Fruit fly (Drosophila melanogaster) whole organism, prepupa: ENCODE data around the gene Nasp.

Experiments
- CG10631 ChIP-seq: fragments of 200-800 bp; sonication (Bioruptor generic); optimal IDR thresholded peaks from 2 replicates; lab custom pipeline; 2016; ENCODE audit warnings: missing biosample characterization, missing genetic modification characterization
- CG10669 ChIP-seq: fragments of 200-800 bp; sonication (Bioruptor generic); optimal IDR thresholded peaks from 3 replicates; lab custom pipeline; 2018; ENCODE audit warnings: missing biosample characterization, mild to moderate bottlenecking, missing genetic modification characterization, moderate library complexity
- CG11294 ChIP-seq: fragments of 200-800 bp; sonication (Bioruptor generic); IDR thresholded peaks from 2 replicates; pipeline ENCODE4 v1.3.6; 2022; ENCODE audit warnings: missing biosample characterization, missing genetic modification characterization
- CG11762 ChIP-seq: fragments of 200-800 bp; sonication (Bioruptor generic); optimal IDR thresholded peaks from 3 replicates; lab custom pipeline; 2016; ENCODE audit warnings: missing biosample characterization, missing genetic modification characterization; ENCODE audit not compliant: insufficient read depth
- CG31627 ChIP-seq: fragments of 200-800 bp; sonication (Bioruptor generic); optimal IDR thresholded peaks from 3 replicates; lab custom pipeline; 2016; ENCODE audit warnings: missing biosample characterization, missing genetic modification characterization
- CG32006 ChIP-seq: fragments of 200-800 bp; sonication (Bioruptor generic); optimal IDR thresholded peaks from 3 replicates; lab custom pipeline; 2017; ENCODE audit warnings: missing biosample characterization, mild to moderate bottlenecking, missing genetic modification characterization
- CG8319 ChIP-seq: fragments of 200-800 bp; sonication (Bioruptor generic); optimal IDR thresholded peaks from 3 replicates; lab custom pipeline; 2016; ENCODE audit warnings: missing biosample characterization, missing genetic modification characterization
- CG8632 ChIP-seq: fragments of 200-800 bp; sonication (Bioruptor generic); optimal IDR thresholded peaks from 3 replicates; lab custom pipeline; 2016; ENCODE audit warnings: missing biosample characterization, missing genetic modification characterization
- Ets21C ChIP-seq: fragments of 200-800 bp; sonication (Bioruptor generic); optimal IDR thresholded peaks from 3 replicates; lab custom pipeline; 2016; ENCODE audit warnings: missing biosample characterization, missing genetic modification characterization
- Gug ChIP-seq: fragments of 200-800 bp; sonication (Bioruptor generic); IDR thresholded peaks from 2 replicates; pipeline ENCODE4 v1.3.6; 2022; ENCODE audit warnings: missing biosample characterization, missing genetic modification characterization
- Sox102F ChIP-seq: fragments of 200-800 bp; sonication (Bioruptor generic); optimal IDR thresholded peaks from 2 replicates; lab custom pipeline; 2016; ENCODE audit warnings: missing biosample characterization, mild to moderate bottlenecking, missing genetic modification characterization
- achi ChIP-seq: fragments of 200-800 bp; sonication (Bioruptor generic); optimal IDR thresholded peaks from 3 replicates; lab custom pipeline; 2016; ENCODE audit warnings: missing biosample characterization, missing genetic modification characterization
- acj6 ChIP-seq: fragments of 200-800 bp; sonication (Bioruptor generic); optimal IDR thresholded peaks from 3 replicates; lab custom pipeline; 2016; ENCODE audit warnings: missing biosample characterization, missing genetic modification characterization
- esn ChIP-seq: fragments of 200-800 bp; sonication (Bioruptor generic); optimal IDR thresholded peaks from 2 replicates; lab custom pipeline; 2016; ENCODE audit warnings: missing biosample characterization, mild to moderate bottlenecking, missing genetic modification characterization, moderate library complexity
- net ChIP-seq: fragments of 200-800 bp; sonication (Bioruptor generic); optimal IDR thresholded peaks from 3 replicates; lab custom pipeline; 2016; ENCODE audit warnings: missing biosample characterization, missing genetic modification characterization
- pdm3 ChIP-seq: fragments of 200-800 bp; sonication (Bioruptor generic); optimal IDR thresholded peaks from 3 replicates; lab custom pipeline; 2016; ENCODE audit warnings: missing biosample characterization, missing genetic modification characterization
- spab ChIP-seq: fragments of 200-800 bp; sonication (Bioruptor generic); optimal IDR thresholded peaks from 2 replicates; lab custom pipeline; 2017; ENCODE audit warnings: missing biosample characterization, mild to moderate bottlenecking, missing genetic modification characterization, missing genetic modification reagents
- topi ChIP-seq: fragments of 200-800 bp; sonication (Bioruptor generic); optimal IDR thresholded peaks from 3 replicates; lab custom pipeline; 2016; ENCODE audit warnings: missing biosample characterization, missing genetic modification characterization

The Nasp gene

dm6 chr3R:8801126-8801762 is 53.6 kb downstream of the Nasp start, which contains the start of the genes Pif1A, Pif1B and CCT7 (continued):
- peak; percentile 45 for TF ChIP-seq esn
- peak; percentile 15 for TF ChIP-seq acj6 (GFP tag; lab: Kevin White, UChicago)
- TF ChIP-seq CG11294 = no peak
- no peak for TF ChIP-seq CG10631 (GFP tag; lab: Kevin White, UChicago)
- peak; percentile 1 for TF ChIP-seq Ets21C (GFP tag; lab: Kevin White, UChicago)
- TF ChIP-seq CG8319 (GFP tag; lab: Kevin White, UChicago) = no peak
- TF ChIP-seq achi (GFP tag; lab: Kevin White, UChicago) = no peak
- TF ChIP-seq Sox102F (GFP tag; lab: Kevin White, UChicago) = no peak
- TF ChIP-seq CG8632 (GFP tag; lab: Kevin White, UChicago) = no peak
- peak; percentile 28 for TF ChIP-seq topi (GFP tag; lab: Kevin White, UChicago)
- no peak for TF ChIP-seq pdm3 (GFP tag; lab: Kevin White, UChicago)
- no peak for TF ChIP-seq spab (GFP tag; lab: Kevin White, UChicago)
- TF ChIP-seq net (GFP tag; lab: Kevin White, UChicago) = no peak
- no peak for TF ChIP-seq CG11762 (GFP tag; lab: Kevin White, UChicago)
- no peak for TF ChIP-seq Gug (GFP tag; lab: Robert Waterston, UW)
- no peak for TF ChIP-seq CG32006 (GFP tag; lab: Kevin White, UChicago)
- no peak for TF ChIP-seq CG10669 (GFP tag; lab: Kevin White, UChicago)
- TF ChIP-seq CG31627 (GFP tag; lab: Kevin White, UChicago) = peak; percentile 13
- TF ChIP-seq, all 60 proteins: peak for 12
